Worm (Caenorhabditis elegans) whole organism, young adult: Measurements from ENCODE around the gene ptpn-22.
A peak's percentile ranks its signal among the peaks of the same experiment; 100 is the strongest.

Experiments used
- F33H1.4 ChIP-seq: fragments of 200-800 bp; sonication (Bioruptor generic); IDR thresholded peaks from 2 replicates; pipeline ENCODE4 v1.3.6; 2022; ENCODE audit warnings: missing genetic modification reagents, missing genetic modification characterization, missing compliant biosample characterization
- F37B4.10 ChIP-seq: fragments of 200-800 bp; sonication (Bioruptor generic); IDR thresholded peaks from 2 replicates; pipeline ENCODE4 v1.3.6; 2022; ENCODE audit warnings: missing genetic modification characterization, missing compliant biosample characterization
- F57C9.4 ChIP-seq: sonication (generic microtip); optimal IDR thresholded peaks from 2 replicates; lab custom pipeline; 2017; ENCODE audit warnings: mild to moderate bottlenecking, missing genetic modification characterization, missing compliant biosample characterization
- K11D2.4 ChIP-seq: fragments of 200-800 bp; sonication (Bioruptor generic); IDR thresholded peaks from 2 replicates; pipeline ENCODE4 v1.3.6; 2022; ENCODE audit warnings: missing genetic modification reagents, missing genetic modification characterization, missing compliant biosample characterization
- T07F8.4 ChIP-seq: sonication (generic microtip); optimal IDR thresholded peaks from 2 replicates; lab custom pipeline; 2016; ENCODE audit warnings: mild to moderate bottlenecking, missing genetic modification characterization, moderate library complexity, missing compliant biosample characterization
- Y53G8AR.9 ChIP-seq: fragments of 200-800 bp; sonication (Bioruptor generic); conservative IDR thresholded peaks from 2 replicates; pipeline ENCODE4 v1.3.6; 2022; ENCODE audit warnings: missing genetic modification reagents, missing genetic modification characterization, missing compliant biosample characterization
- Y95B8A.8 ChIP-seq: fragments of 200-800 bp; sonication (Bioruptor generic); IDR thresholded peaks from 2 replicates; pipeline ENCODE4 v1.3.6; 2022; ENCODE audit warnings: missing genetic modification reagents, missing genetic modification characterization, missing compliant biosample characterization
- attf-3 ChIP-seq: fragments of 200-800 bp; sonication (Bioruptor generic); conservative IDR thresholded peaks from 2 replicates; pipeline ENCODE4 v1.3.6; 2022; ENCODE audit warnings: missing genetic modification reagents, missing genetic modification characterization, missing compliant biosample characterization
- attf-5 ChIP-seq: fragments of 200-800 bp; sonication (Bioruptor generic); optimal IDR thresholded peaks from 2 replicates; lab custom pipeline; 2018; ENCODE audit warnings: mild to moderate bottlenecking, missing genetic modification characterization, missing compliant biosample characterization
- cebp-1 ChIP-seq, 2 experiments: fragments of 200-800 bp in 1 of 2; sonication (Bioruptor generic) in 1 of 2; sonication (generic microtip) in 1 of 2; IDR thresholded peaks in 1 of 2; optimal IDR thresholded peaks in 1 of 2; 2 replicates each; pipeline versions ENCODE4 v1.3.6 to Lab custom; 2017 to 2022; ENCODE audit warnings: missing compliant biosample characterization in 2 of 2, missing genetic modification characterization in 2 of 2, mild to moderate bottlenecking in 1 of 2, missing genetic modification reagents in 1 of 2, moderate library complexity in 1 of 2
- ceh-100 ChIP-seq: fragments of 200-800 bp; sonication (Bioruptor generic); IDR thresholded peaks from 2 replicates; pipeline ENCODE4 v1.3.6; 2022; ENCODE audit warnings: missing genetic modification reagents, missing genetic modification characterization, missing compliant biosample characterization
- ceh-27 ChIP-seq: fragments of 200-800 bp; sonication (Bioruptor generic); optimal IDR thresholded peaks from 2 replicates; lab custom pipeline; 2018; ENCODE audit warnings: mild to moderate bottlenecking, missing genetic modification characterization, moderate library complexity, missing compliant biosample characterization
- ceh-58 ChIP-seq: fragments of 200-800 bp; sonication (Bioruptor generic); IDR thresholded peaks from 2 replicates; pipeline ENCODE4 v1.3.6; 2022; ENCODE audit warnings: missing genetic modification characterization, missing compliant biosample characterization
- chd-7 ChIP-seq: sonication (generic microtip); optimal IDR thresholded peaks from 2 replicates; lab custom pipeline; 2016; ENCODE audit warnings: mild to moderate bottlenecking, missing genetic modification characterization, moderate library complexity, missing compliant biosample characterization
- dpl-1 ChIP-seq: fragments of 150-350 bp; optimal IDR thresholded peaks from 2 replicates; lab custom pipeline; 2014; ENCODE audit warnings: missing biosample characterization, missing genetic modification reagents, missing genetic modification characterization
- efl-1 ChIP-seq: fragments of 150-350 bp; optimal IDR thresholded peaks from 2 replicates; lab custom pipeline; 2014; ENCODE audit warnings: missing biosample characterization, missing genetic modification reagents, missing genetic modification characterization
- egl-18 ChIP-seq: fragments of 200-800 bp; sonication (Bioruptor generic); IDR thresholded peaks from 2 replicates; pipeline ENCODE4 v1.3.6; 2022; ENCODE audit warnings: missing genetic modification reagents, missing genetic modification characterization, missing compliant biosample characterization
- egl-44 ChIP-seq: fragments of 200-800 bp; sonication (Bioruptor generic); IDR thresholded peaks from 2 replicates; pipeline ENCODE4 v1.3.6; 2022; ENCODE audit warnings: missing genetic modification reagents, missing genetic modification characterization, missing compliant biosample characterization
- ekl-4 ChIP-seq: fragments of 200-800 bp; sonication (Bioruptor generic); IDR thresholded peaks from 2 replicates; pipeline ENCODE4 v1.3.6; 2022; ENCODE audit warnings: missing genetic modification reagents, missing genetic modification characterization, missing compliant biosample characterization
- lin-26 ChIP-seq: fragments of 200-800 bp; sonication (Bioruptor generic); IDR thresholded peaks from 2 replicates; pipeline ENCODE4 v1.3.6; 2022; ENCODE audit warnings: missing genetic modification reagents, missing genetic modification characterization, missing compliant biosample characterization
- lin-35 ChIP-seq, 3 experiments: fragments of 150-350 bp in 2 of 3; sonication (generic microtip) in 1 of 3; optimal IDR thresholded peaks; 2 replicates each; lab custom pipeline; 2014 to 2018; ENCODE audit warnings: missing biosample characterization in 3 of 3, missing genetic modification characterization in 3 of 3, missing genetic modification reagents in 3 of 3
- lin-40 ChIP-seq: sonication (generic microtip); optimal IDR thresholded peaks from 2 replicates; lab custom pipeline; 2016; ENCODE audit warnings: missing genetic modification characterization, mild to moderate bottlenecking, missing compliant biosample characterization, missing genotype, missing genetic modification reagents
- lin-54 ChIP-seq: fragments of 200-800 bp; sonication (Bioruptor generic); optimal IDR thresholded peaks from 2 replicates; lab custom pipeline; 2018; ENCODE audit warnings: mild to moderate bottlenecking, missing genetic modification characterization, missing compliant biosample characterization
- lsl-1 ChIP-seq: fragments of 200-800 bp; sonication (Bioruptor generic); optimal IDR thresholded peaks from 2 replicates; lab custom pipeline; 2018; ENCODE audit warnings: mild to moderate bottlenecking, missing genetic modification characterization, moderate library complexity, missing compliant biosample characterization
- madf-6 ChIP-seq: fragments of 200-800 bp; sonication (Bioruptor generic); IDR thresholded peaks from 2 replicates; pipeline ENCODE4 v1.3.6; 2022; ENCODE audit warnings: missing genetic modification reagents, missing genetic modification characterization, missing compliant biosample characterization
- madf-8 ChIP-seq: fragments of 200-800 bp; sonication (Bioruptor generic); conservative IDR thresholded peaks from 2 replicates; pipeline ENCODE4 v1.3.6; 2022; ENCODE audit warnings: missing genetic modification reagents, missing genetic modification characterization, missing compliant biosample characterization
- mcd-1 ChIP-seq: fragments of 200-800 bp; sonication (Bioruptor generic); IDR thresholded peaks from 2 replicates; pipeline ENCODE4 v1.3.6; 2022; ENCODE audit warnings: missing genetic modification reagents, missing genetic modification characterization, missing compliant biosample characterization
- mes-4 ChIP-seq: sonication (generic microtip); optimal IDR thresholded peaks from 2 replicates; lab custom pipeline; 2016; ENCODE audit warnings: missing genotype, missing genetic modification characterization, missing compliant biosample characterization
- nfyb-1 ChIP-seq: fragments of 200-800 bp; sonication (Bioruptor generic); IDR thresholded peaks from 2 replicates; pipeline ENCODE4 v1.3.6; 2022; ENCODE audit warnings: missing genetic modification reagents, missing genetic modification characterization, missing compliant biosample characterization
- nhr-120 ChIP-seq: fragments of 200-800 bp; sonication (Bioruptor generic); IDR thresholded peaks from 2 replicates; pipeline ENCODE4 v1.3.6; 2022; ENCODE audit warnings: missing genetic modification characterization, missing compliant biosample characterization
- nhr-80 ChIP-seq: sonication (generic microtip); optimal IDR thresholded peaks from 2 replicates; lab custom pipeline; 2016; ENCODE audit warnings: missing genetic modification characterization, missing compliant biosample characterization
- nhr-90 ChIP-seq: sonication (generic microtip); optimal IDR thresholded peaks from 2 replicates; lab custom pipeline; 2016; ENCODE audit warnings: missing genotype, mild to moderate bottlenecking, missing genetic modification characterization, missing compliant biosample characterization
- repo-1 ChIP-seq: sonication (generic microtip); optimal IDR thresholded peaks from 2 replicates; lab custom pipeline; 2017; ENCODE audit warnings: mild to moderate bottlenecking, missing genetic modification characterization, missing compliant biosample characterization
- snpc-4 ChIP-seq, 5 experiments: fragments of 150-350 bp in 1 of 5; sonication (generic microtip) in 4 of 5; optimal IDR thresholded peaks; 2 replicates each; lab custom pipeline; 2014 to 2018; ENCODE audit warnings: missing genetic modification characterization in 5 of 5, missing biosample characterization in 3 of 5, antibody characterized with exemption in 2 of 5, mild to moderate bottlenecking in 2 of 5, missing compliant biosample characterization in 2 of 5, missing genotype in 2 of 5, moderate library complexity in 2 of 5, missing genetic modification reagents in 1 of 5
- tbp1 ChIP-seq: fragments of 200-800 bp; sonication (Bioruptor generic); optimal IDR thresholded peaks from 2 replicates; lab custom pipeline; 2018; ENCODE audit warnings: mild to moderate bottlenecking, missing genetic modification characterization, missing compliant biosample characterization
- tbx-9 ChIP-seq: sonication (generic microtip); optimal IDR thresholded peaks from 2 replicates; lab custom pipeline; 2016; ENCODE audit warnings: borderline replicate concordance, missing genetic modification characterization, inconsistent platforms, missing compliant biosample characterization
- tlf-1 ChIP-seq: fragments of 200-800 bp; sonication (Bioruptor generic); optimal IDR thresholded peaks from 2 replicates; lab custom pipeline; 2018; ENCODE audit warnings: mild to moderate bottlenecking, missing genetic modification characterization, missing compliant biosample characterization
- unc-130 ChIP-seq: sonication (generic microtip); optimal IDR thresholded peaks from 2 replicates; lab custom pipeline; 2016; ENCODE audit warnings: missing genetic modification reagents, missing genetic modification characterization, missing compliant biosample characterization
- xnd-1 ChIP-seq: sonication (generic microtip); optimal IDR thresholded peaks from 2 replicates; lab custom pipeline; 2016; ENCODE audit warnings: missing genotype, missing genetic modification reagents, missing genetic modification characterization, missing compliant biosample characterization
- zfh-2 ChIP-seq: fragments of 200-800 bp; sonication (Bioruptor generic); conservative IDR thresholded peaks from 2 replicates; pipeline ENCODE4 v1.3.6; 2022; ENCODE audit warnings: missing genetic modification reagents, missing genetic modification characterization, missing compliant biosample characterization
- ztf-25 ChIP-seq: fragments of 200-800 bp; sonication (Bioruptor generic); IDR thresholded peaks from 2 replicates; pipeline ENCODE4 v1.3.6; 2022; ENCODE audit warnings: missing genetic modification reagents, missing genetic modification characterization, missing compliant biosample characterization

The ptpn-22 gene

DNA sequence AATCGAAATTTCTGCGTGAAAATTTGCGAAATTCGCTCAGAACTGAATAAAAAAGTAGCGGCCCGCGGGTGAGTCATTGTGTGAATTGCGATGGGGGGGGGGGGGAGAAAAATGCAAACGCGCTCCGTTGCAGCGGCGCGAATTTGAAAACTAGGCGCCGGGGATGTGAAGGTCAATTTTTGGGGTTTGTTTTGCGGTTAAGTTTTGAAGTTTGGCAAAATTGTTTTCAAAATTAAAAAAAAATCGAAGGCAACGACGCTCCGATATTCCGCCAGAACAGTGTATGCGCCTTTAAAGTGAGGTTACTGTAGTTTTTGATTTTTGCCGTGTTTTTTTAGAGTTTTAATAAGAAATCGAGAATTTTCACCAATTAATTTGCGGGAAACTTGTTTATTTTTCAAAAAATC lies 1.7 kb downstream of the ptpn-22 start (continued):
- TF ChIP-seq nhr-90 (tag; lab: Kevin White, UChicago) (no peak), egl-44 (GFP tag; lab: Robert Waterston, UW) (no peak), tbp1 (GFP tag; lab: Kevin White, UChicago) (peak; percentile 30), Y95B8A.8 (GFP tag; lab: Robert Waterston, UW) (peak; percentile 72; the same call in 1 of the 2 replicates), lin-26 (GFP tag; lab: Robert Waterston, UW) (0 out of 2 replicates have a peak, but pooled peaks have one; percentile 42), zfh-2 (GFP tag; lab: Robert Waterston, UW) (peak; percentile 79), lin-40 (peak; percentile 42), madf-8 (GFP tag; lab: Robert Waterston, UW) (peak; percentile 80), K11D2.4 (GFP tag; lab: Robert Waterston, UW) (no peak), T07F8.4 (tag; lab: Kevin White, UChicago) (no peak), lsl-1 (GFP tag; lab: Kevin White, UChicago) (peak; percentile 95), nhr-80 (tag; lab: Kevin White, UChicago) (no peak), egl-18 (no peak), ekl-4 (GFP tag; lab: Robert Waterston, UW) (peak; percentile 72), attf-5 (peak; percentile 40), ceh-58 (no peak), nhr-120 (GFP tag; lab: Robert Waterston, UW) (no peak), efl-1 (GFP tag; lab: Kevin White, UChicago) (peak; percentile 88), attf-3 (GFP tag; lab: Robert Waterston, UW) (peak; percentile 71), tlf-1 (GFP tag; lab: Kevin White, UChicago) (peak; percentile 77), dpl-1 (GFP tag; lab: Kevin White, UChicago) (peak; percentile 69), lin-35 (GFP tag; optimal IDR thresholded peaks at IDR 0.05; lab: Kevin White, UChicago) (peak in 1 of 3 experiments; percentile 61), nfyb-1 (0 out of 2 replicates have a peak, but pooled peaks have one; percentile 56), xnd-1 (peak; percentile 94), F57C9.4 (tag; lab: Kevin White, UChicago) (no peak), madf-6 (GFP tag; lab: Robert Waterston, UW) (peak; percentile 93), ztf-25 (no peak), tbx-9 (tag; lab: Kevin White, UChicago) (no peak), repo-1 (peak; percentile 50), F33H1.4 (GFP tag; lab: Robert Waterston, UW) (peak; percentile 85), F37B4.10 (GFP tag; lab: Robert Waterston, UW) (no peak), Y53G8AR.9 (GFP tag; lab: Robert Waterston, UW) (peak; percentile 64; the same call in 1 of the 2 replicates), mes-4 (no peak), lin-54 (GFP tag; lab: Kevin White, UChicago) (peak; percentile 92), chd-7 (no peak), cebp-1 (GFP tag; IDR thresholded peaks at IDR 0.05; lab: Robert Waterston, UW) (no peak), cebp-1 (tag; optimal IDR thresholded peaks at IDR 0.05; lab: Kevin White, UChicago) (peak; percentile 65), snpc-4 (GFP tag; optimal IDR thresholded peaks at IDR 0.05; lab: Kevin White, UChicago) (no peak), snpc-4 (tag; optimal IDR thresholded peaks at IDR 0.05; lab: Kevin White, UChicago) (peak in 2 of 4 experiments; percentile 13 to 52), ceh-27 (GFP tag; lab: Kevin White, UChicago) (peak; percentile 6), mcd-1 (GFP tag; lab: Robert Waterston, UW) (peak; percentile 95), unc-130 (GFP tag; lab: Kevin White, UChicago) (peak; percentile 38), ceh-100 (GFP tag; lab: Robert Waterston, UW) (peak; percentile 80)
